Worm (Caenorhabditis elegans) whole organism, young adult: ENCODE results near the gene spig-9.

Experiments
- B0035.1 ChIP-seq: sonication (generic microtip); optimal IDR thresholded peaks from 2 replicates; lab custom pipeline; 2016; ENCODE audit warnings: missing genetic modification characterization, mild to moderate bottlenecking, missing compliant biosample characterization, missing genotype, missing genetic modification reagents
- C17E4.6 ChIP-seq: fragments of 200-800 bp; sonication (Bioruptor generic); IDR thresholded peaks from 2 replicates; pipeline ENCODE4 v1.3.6; 2022; ENCODE audit warnings: missing genetic modification reagents, missing genetic modification characterization, missing compliant biosample characterization
- D2030.7 ChIP-seq: fragments of 200-800 bp; sonication (Bioruptor generic); IDR thresholded peaks from 2 replicates; pipeline ENCODE4 v1.3.6; 2022; ENCODE audit warnings: missing genetic modification reagents, missing genetic modification characterization, missing compliant biosample characterization
- F23B12.7 ChIP-seq: sonication (generic microtip); optimal IDR thresholded peaks from 2 replicates; lab custom pipeline; 2017; ENCODE audit warnings: missing genetic modification characterization, mild to moderate bottlenecking, missing compliant biosample characterization, antibody characterized with exemption, moderate library complexity; ENCODE audit not compliant: insufficient read depth
- F33H1.4 ChIP-seq: fragments of 200-800 bp; sonication (Bioruptor generic); IDR thresholded peaks from 2 replicates; pipeline ENCODE4 v1.3.6; 2022; ENCODE audit warnings: missing genetic modification reagents, missing genetic modification characterization, missing compliant biosample characterization
- F55B11.4 ChIP-seq: sonication (generic microtip); optimal IDR thresholded peaks from 2 replicates; lab custom pipeline; 2016; ENCODE audit warnings: missing compliant biosample characterization, missing genetic modification characterization, borderline replicate concordance; ENCODE audit not compliant: insufficient read depth
- K11D2.4 ChIP-seq: fragments of 200-800 bp; sonication (Bioruptor generic); IDR thresholded peaks from 2 replicates; pipeline ENCODE4 v1.3.6; 2022; ENCODE audit warnings: missing genetic modification reagents, missing genetic modification characterization, missing compliant biosample characterization
- T07F8.4 ChIP-seq: sonication (generic microtip); optimal IDR thresholded peaks from 2 replicates; lab custom pipeline; 2016; ENCODE audit warnings: mild to moderate bottlenecking, missing genetic modification characterization, moderate library complexity, missing compliant biosample characterization
- Y53F4B.3 ChIP-seq: fragments of 200-800 bp; sonication (Bioruptor generic); IDR thresholded peaks from 2 replicates; pipeline ENCODE4 v1.3.6; 2022; ENCODE audit warnings: missing genetic modification reagents, missing genetic modification characterization, missing compliant biosample characterization
- Y95B8A.8 ChIP-seq: fragments of 200-800 bp; sonication (Bioruptor generic); IDR thresholded peaks from 2 replicates; pipeline ENCODE4 v1.3.6; 2022; ENCODE audit warnings: missing genetic modification reagents, missing genetic modification characterization, missing compliant biosample characterization
- attf-3 ChIP-seq: fragments of 200-800 bp; sonication (Bioruptor generic); conservative IDR thresholded peaks from 2 replicates; pipeline ENCODE4 v1.3.6; 2022; ENCODE audit warnings: missing genetic modification reagents, missing genetic modification characterization, missing compliant biosample characterization
- die-1 ChIP-seq: sonication (generic microtip); optimal IDR thresholded peaks from 2 replicates; lab custom pipeline; 2016; ENCODE audit warnings: missing genotype, mild to moderate bottlenecking, missing genetic modification characterization, missing compliant biosample characterization
- dox-1 ChIP-seq: fragments of 200-800 bp; sonication (Bioruptor generic); IDR thresholded peaks from 2 replicates; pipeline ENCODE4 v1.3.6; 2022; ENCODE audit warnings: missing genetic modification reagents, missing genetic modification characterization, missing compliant biosample characterization
- dpff-1 ChIP-seq: sonication (generic microtip); optimal IDR thresholded peaks from 2 replicates; lab custom pipeline; 2017; ENCODE audit warnings: mild to moderate bottlenecking, missing genetic modification characterization, missing compliant biosample characterization
- egl-18 ChIP-seq: fragments of 200-800 bp; sonication (Bioruptor generic); IDR thresholded peaks from 2 replicates; pipeline ENCODE4 v1.3.6; 2022; ENCODE audit warnings: missing genetic modification reagents, missing genetic modification characterization, missing compliant biosample characterization
- fkh-3 ChIP-seq: sonication (generic microtip); optimal IDR thresholded peaks from 2 replicates; lab custom pipeline; 2016; ENCODE audit warnings: mild to moderate bottlenecking, missing genetic modification characterization, missing compliant biosample characterization
- him-1 ChIP-seq: sonication (generic microtip); optimal IDR thresholded peaks from 2 replicates; lab custom pipeline; 2016; ENCODE audit warnings: missing genotype, missing genetic modification reagents, missing genetic modification characterization, missing compliant biosample characterization
- hmg-1.2 ChIP-seq: fragments of 200-800 bp; sonication (Bioruptor generic); IDR thresholded peaks from 2 replicates; pipeline ENCODE4 v1.3.6; 2022; ENCODE audit warnings: missing genetic modification reagents, missing genetic modification characterization, missing compliant biosample characterization
- hmg-20 ChIP-seq: fragments of 200-800 bp; sonication (Bioruptor generic); IDR thresholded peaks from 2 replicates; pipeline ENCODE4 v1.3.6; 2022; ENCODE audit warnings: missing genetic modification reagents, missing genetic modification characterization, missing compliant biosample characterization
- lag-1 ChIP-seq: fragments of 200-800 bp; sonication (Bioruptor generic); IDR thresholded peaks from 2 replicates; pipeline ENCODE4 v1.3.6; 2022; ENCODE audit warnings: missing genetic modification reagents, missing genetic modification characterization, missing compliant biosample characterization
- let-607 ChIP-seq, 2 experiments: fragments of 200-800 bp in 1 of 2; sonication (Bioruptor generic) in 1 of 2; sonication (generic microtip) in 1 of 2; optimal IDR thresholded peaks; 2 replicates each; lab custom pipeline; 2016 to 2018; ENCODE audit warnings: mild to moderate bottlenecking in 2 of 2, missing compliant biosample characterization in 2 of 2, missing genetic modification characterization in 2 of 2, moderate library complexity in 2 of 2, missing genotype in 1 of 2
- lin-40 ChIP-seq: sonication (generic microtip); optimal IDR thresholded peaks from 2 replicates; lab custom pipeline; 2016; ENCODE audit warnings: missing genetic modification characterization, mild to moderate bottlenecking, missing compliant biosample characterization, missing genotype, missing genetic modification reagents
- madf-3 ChIP-seq: fragments of 200-800 bp; sonication (Bioruptor generic); IDR thresholded peaks from 2 replicates; pipeline ENCODE4 v1.3.6; 2022; ENCODE audit warnings: missing genetic modification reagents, missing genetic modification characterization, missing compliant biosample characterization
- madf-8 ChIP-seq: fragments of 200-800 bp; sonication (Bioruptor generic); conservative IDR thresholded peaks from 2 replicates; pipeline ENCODE4 v1.3.6; 2022; ENCODE audit warnings: missing genetic modification reagents, missing genetic modification characterization, missing compliant biosample characterization
- rpc-1 ChIP-seq, 2 experiments: fragments of 150-350 bp in 1 of 2; sonication (generic microtip) in 1 of 2; optimal IDR thresholded peaks; 2 replicates each; lab custom pipeline; 2014 to 2018; ENCODE audit warnings: missing biosample characterization in 1 of 2, missing genetic modification characterization in 1 of 2, missing genetic modification reagents in 1 of 2, missing genotype in 1 of 2
- sea-2 ChIP-seq: fragments of 200-800 bp; sonication (Bioruptor generic); IDR thresholded peaks from 2 replicates; pipeline ENCODE4 v1.3.6; 2022; ENCODE audit warnings: missing genetic modification characterization, missing compliant biosample characterization
- snpc-1.3 ChIP-seq: sonication (generic microtip); optimal IDR thresholded peaks from 2 replicates; lab custom pipeline; 2017; ENCODE audit warnings: missing genetic modification characterization, mild to moderate bottlenecking, missing compliant biosample characterization, antibody characterized with exemption, moderate library complexity, missing genotype, missing genetic modification reagents; ENCODE audit not compliant: insufficient read depth
- snpc-3.4 ChIP-seq: sonication (generic microtip); optimal IDR thresholded peaks from 2 replicates; lab custom pipeline; 2017; ENCODE audit warnings: missing genetic modification characterization, mild to moderate bottlenecking, missing compliant biosample characterization, antibody characterized with exemption, moderate library complexity, missing genotype, missing genetic modification reagents
- somi-1 ChIP-seq: fragments of 200-800 bp; sonication (Bioruptor generic); optimal IDR thresholded peaks from 2 replicates; lab custom pipeline; 2018; ENCODE audit warnings: mild to moderate bottlenecking, missing genetic modification characterization, missing compliant biosample characterization
- sptf-2 ChIP-seq: fragments of 200-800 bp; sonication (Bioruptor generic); optimal IDR thresholded peaks from 2 replicates; lab custom pipeline; 2018; ENCODE audit warnings: mild to moderate bottlenecking, missing genetic modification characterization, missing compliant biosample characterization
- unc-130 ChIP-seq: sonication (generic microtip); optimal IDR thresholded peaks from 2 replicates; lab custom pipeline; 2016; ENCODE audit warnings: missing genetic modification reagents, missing genetic modification characterization, missing compliant biosample characterization
- zim-3 ChIP-seq: sonication (generic microtip); optimal IDR thresholded peaks from 2 replicates; lab custom pipeline; 2017; ENCODE audit warnings: mild to moderate bottlenecking, missing genetic modification characterization, moderate library complexity, missing compliant biosample characterization
- ztf-28 ChIP-seq: fragments of 200-800 bp; sonication (Bioruptor generic); IDR thresholded peaks from 2 replicates; pipeline ENCODE4 v1.3.6; 2022; ENCODE audit warnings: missing genetic modification reagents, missing genetic modification characterization, missing compliant biosample characterization

Gene spig-9

ce11 chrV:13621720-13622119 lies 10.0 kb upstream of the spig-9 start, which contains the start of gene F53F4.16:
Gene F53F4.16 (minus strand): TSS chrV:13621820.
- TF ChIP-seq die-1 (tag; lab: Kevin White, UChicago) (no peak), madf-8 (GFP tag; lab: Robert Waterston, UW) (no peak), attf-3 (GFP tag; lab: Robert Waterston, UW) (no peak)

ce11 chrV:13620676-13621075 lies 9.0 kb upstream of the spig-9 start, which contains the start of gene F53F4.15:
Gene F53F4.15 (plus strand): TSS chrV:13620976.
- no peak for TF ChIP-seq lin-40
- TF ChIP-seq unc-130 (GFP tag; lab: Kevin White, UChicago): no peak
- no peak for TF ChIP-seq snpc-3.4 (tag; lab: Kevin White, UChicago)
- TF ChIP-seq egl-18 (GFP tag; lab: Robert Waterston, UW): no peak

ce11 chrV:13619752-13620151 lies 8.1 kb upstream of the spig-9 start, which contains the start of gene srd-11:
Gene srd-11 (minus strand): TSS chrV:13619852.
- TF ChIP-seq F55B11.4 (tag; lab: Kevin White, UChicago): no peak
- no peak for TF ChIP-seq F23B12.7 (tag; lab: Kevin White, UChicago)
- no peak for TF ChIP-seq sptf-2
- no peak for TF ChIP-seq F33H1.4 (GFP tag; lab: Robert Waterston, UW)
- no peak for TF ChIP-seq sea-2
- no peak for TF ChIP-seq zim-3 (tag; lab: Kevin White, UChicago)
- TF ChIP-seq hmg-20 (GFP tag; lab: Robert Waterston, UW): no peak

- no peak for TF ChIP-seq him-1 (tag; lab: Kevin White, UChicago)
- TF ChIP-seq T07F8.4 (tag; lab: Kevin White, UChicago): no peak
- no peak for TF ChIP-seq dox-1 (GFP tag; lab: Robert Waterston, UW)
- no peak for TF ChIP-seq K11D2.4 (GFP tag; lab: Robert Waterston, UW)
- TF ChIP-seq lag-1: no peak
- no peak for TF ChIP-seq dpff-1
- no peak for TF ChIP-seq Y95B8A.8 (GFP tag; lab: Robert Waterston, UW)
- TF ChIP-seq D2030.7 (GFP tag; lab: Robert Waterston, UW): no peak
- no peak for TF ChIP-seq B0035.1 (tag; lab: Kevin White, UChicago)
- TF ChIP-seq fkh-3 (tag; lab: Kevin White, UChicago): no peak
These were observed 2.2 kb upstream of the spig-9 start, which contains the start of gene F53F4.7 for ce11 chrV:13613870-13614269. Gene F53F4.7 (minus strand): TSS chrV:13613970.

ce11 chrV:13609806-13610205 lies 1.9 kb downstream of the spig-9 start:
- TF ChIP-seq hmg-1.2 (GFP tag; lab: Robert Waterston, UW): peak; percentile 63
- TF ChIP-seq madf-3 (GFP tag; lab: Robert Waterston, UW): no peak
- no peak for TF ChIP-seq ztf-28
- TF ChIP-seq B0035.1 (tag; lab: Kevin White, UChicago): no peak
- no peak for TF ChIP-seq snpc-1.3
- TF ChIP-seq, all 124 proteins: peak for 1

- no peak for TF ChIP-seq C17E4.6 (GFP tag; lab: Robert Waterston, UW)
- TF ChIP-seq rpc-1 (optimal IDR thresholded peaks at IDR 0.05; lab: Kevin White, UChicago): no peak
- no peak for TF ChIP-seq rpc-1 (tag; optimal IDR thresholded peaks at IDR 0.05; lab: Kevin White, UChicago)
- TF ChIP-seq let-607 (tag; optimal IDR thresholded peaks at IDR 0.05; lab: Kevin White, UChicago): no peak
- TF ChIP-seq somi-1: peak; percentile 30
- no peak for TF ChIP-seq Y53F4B.3 (GFP tag; lab: Robert Waterston, UW)
These were observed 3.2 kb downstream of the spig-9 start for ce11 chrV:13608486-13608885.
